Worm (Caenorhabditis elegans) whole organism, young adult: ENCODE measurements around the gene mrps-26.

ENCODE experiments used
- B0035.1 ChIP-seq: sonication (generic microtip); optimal IDR thresholded peaks from 2 replicates; lab custom pipeline; 2016; ENCODE audit warnings: missing genetic modification characterization, mild to moderate bottlenecking, missing compliant biosample characterization, missing genotype, missing genetic modification reagents
- B0336.3 ChIP-seq: fragments of 200-800 bp; sonication (Bioruptor generic); IDR thresholded peaks from 2 replicates; pipeline ENCODE4 v1.3.6; 2022; ENCODE audit warnings: missing genetic modification characterization, missing compliant biosample characterization
- C17E4.6 ChIP-seq: fragments of 200-800 bp; sonication (Bioruptor generic); IDR thresholded peaks from 2 replicates; pipeline ENCODE4 v1.3.6; 2022; ENCODE audit warnings: missing genetic modification reagents, missing genetic modification characterization, missing compliant biosample characterization
- F22D6.2 ChIP-seq: sonication (generic microtip); optimal IDR thresholded peaks from 2 replicates; lab custom pipeline; 2016; ENCODE audit warnings: mild to moderate bottlenecking, missing genetic modification characterization, missing compliant biosample characterization
- F37B4.10 ChIP-seq: fragments of 200-800 bp; sonication (Bioruptor generic); IDR thresholded peaks from 2 replicates; pipeline ENCODE4 v1.3.6; 2022; ENCODE audit warnings: missing genetic modification characterization, missing compliant biosample characterization
- Y79H2A.3 ChIP-seq: fragments of 200-800 bp; sonication (Bioruptor generic); conservative IDR thresholded peaks from 2 replicates; pipeline ENCODE4 v1.3.6; 2022; ENCODE audit warnings: missing genetic modification reagents, missing genetic modification characterization, missing compliant biosample characterization
- akir-1 ChIP-seq: fragments of 200-800 bp; sonication (Bioruptor generic); optimal IDR thresholded peaks from 2 replicates; lab custom pipeline; 2018; ENCODE audit warnings: mild to moderate bottlenecking, missing genetic modification characterization, moderate library complexity, missing compliant biosample characterization
- ama-1 ChIP-seq, 3 experiments: fragments of 150-350 bp in 1 of 3; sonication (generic microtip) in 2 of 3; optimal IDR thresholded peaks; 2 replicates each; lab custom pipeline; 2014 to 2018; ENCODE audit warnings: missing biosample characterization in 2 of 3, missing genetic modification characterization in 2 of 3, missing genetic modification reagents in 2 of 3
- attf-5 ChIP-seq: fragments of 200-800 bp; sonication (Bioruptor generic); optimal IDR thresholded peaks from 2 replicates; lab custom pipeline; 2018; ENCODE audit warnings: mild to moderate bottlenecking, missing genetic modification characterization, missing compliant biosample characterization
- bed-2 ChIP-seq: fragments of 200-800 bp; sonication (Bioruptor generic); IDR thresholded peaks from 2 replicates; pipeline ENCODE4 v1.3.6; 2022; ENCODE audit warnings: missing genetic modification reagents, missing genetic modification characterization, missing compliant biosample characterization
- ccch-3 ChIP-seq: fragments of 200-800 bp; sonication (Bioruptor generic); optimal IDR thresholded peaks from 2 replicates; lab custom pipeline; 2018; ENCODE audit warnings: mild to moderate bottlenecking, missing genetic modification characterization, missing compliant biosample characterization
- ceh-100 ChIP-seq: fragments of 200-800 bp; sonication (Bioruptor generic); IDR thresholded peaks from 2 replicates; pipeline ENCODE4 v1.3.6; 2022; ENCODE audit warnings: missing genetic modification reagents, missing genetic modification characterization, missing compliant biosample characterization
- ceh-27 ChIP-seq: fragments of 200-800 bp; sonication (Bioruptor generic); optimal IDR thresholded peaks from 2 replicates; lab custom pipeline; 2018; ENCODE audit warnings: mild to moderate bottlenecking, missing genetic modification characterization, moderate library complexity, missing compliant biosample characterization
- ceh-91 ChIP-seq: fragments of 200-800 bp; sonication (Bioruptor generic); IDR thresholded peaks from 2 replicates; pipeline ENCODE4 v1.3.6; 2022; ENCODE audit warnings: missing genetic modification reagents, missing genetic modification characterization, missing compliant biosample characterization
- chd-7 ChIP-seq: sonication (generic microtip); optimal IDR thresholded peaks from 2 replicates; lab custom pipeline; 2016; ENCODE audit warnings: mild to moderate bottlenecking, missing genetic modification characterization, moderate library complexity, missing compliant biosample characterization
- egl-44 ChIP-seq: fragments of 200-800 bp; sonication (Bioruptor generic); IDR thresholded peaks from 2 replicates; pipeline ENCODE4 v1.3.6; 2022; ENCODE audit warnings: missing genetic modification reagents, missing genetic modification characterization, missing compliant biosample characterization
- fkh-3 ChIP-seq: sonication (generic microtip); optimal IDR thresholded peaks from 2 replicates; lab custom pipeline; 2016; ENCODE audit warnings: mild to moderate bottlenecking, missing genetic modification characterization, missing compliant biosample characterization
- hlh-12 ChIP-seq: sonication (generic microtip); optimal IDR thresholded peaks from 2 replicates; lab custom pipeline; 2016; ENCODE audit warnings: missing genetic modification characterization, missing compliant biosample characterization
- hrde-1 ChIP-seq: sonication (generic microtip); optimal IDR thresholded peaks from 2 replicates; lab custom pipeline; 2016; ENCODE audit warnings: missing genetic modification characterization, mild to moderate bottlenecking, missing compliant biosample characterization, moderate library complexity, missing genotype, missing genetic modification reagents, borderline replicate concordance
- hsf-1 ChIP-seq: fragments of 200-800 bp; sonication (Bioruptor generic); IDR thresholded peaks from 2 replicates; pipeline ENCODE4 v1.3.6; 2022; ENCODE audit warnings: missing genetic modification reagents, missing genetic modification characterization, missing compliant biosample characterization
- let-526 ChIP-seq: fragments of 200-800 bp; sonication (Bioruptor generic); IDR thresholded peaks from 2 replicates; pipeline ENCODE4 v1.3.6; 2022; ENCODE audit warnings: missing genetic modification reagents, missing genetic modification characterization, missing compliant biosample characterization
- let-607 ChIP-seq, 2 experiments: fragments of 200-800 bp in 1 of 2; sonication (Bioruptor generic) in 1 of 2; sonication (generic microtip) in 1 of 2; optimal IDR thresholded peaks; 2 replicates each; lab custom pipeline; 2016 to 2018; ENCODE audit warnings: mild to moderate bottlenecking in 2 of 2, missing compliant biosample characterization in 2 of 2, missing genetic modification characterization in 2 of 2, moderate library complexity in 2 of 2, missing genotype in 1 of 2
- lin-26 ChIP-seq: fragments of 200-800 bp; sonication (Bioruptor generic); IDR thresholded peaks from 2 replicates; pipeline ENCODE4 v1.3.6; 2022; ENCODE audit warnings: missing genetic modification reagents, missing genetic modification characterization, missing compliant biosample characterization
- lin-35 ChIP-seq, 3 experiments: fragments of 150-350 bp in 2 of 3; sonication (generic microtip) in 1 of 3; optimal IDR thresholded peaks; 2 replicates each; lab custom pipeline; 2014 to 2018; ENCODE audit warnings: missing biosample characterization in 3 of 3, missing genetic modification characterization in 3 of 3, missing genetic modification reagents in 3 of 3
- lsy-27 ChIP-seq: sonication (generic microtip); optimal IDR thresholded peaks from 2 replicates; lab custom pipeline; 2017; ENCODE audit warnings: missing genetic modification characterization, mild to moderate bottlenecking, missing compliant biosample characterization, antibody characterized with exemption, missing genotype, borderline replicate concordance; ENCODE audit not compliant: insufficient read depth
- madf-8 ChIP-seq: fragments of 200-800 bp; sonication (Bioruptor generic); conservative IDR thresholded peaks from 2 replicates; pipeline ENCODE4 v1.3.6; 2022; ENCODE audit warnings: missing genetic modification reagents, missing genetic modification characterization, missing compliant biosample characterization
- mxl-1 ChIP-seq: sonication (generic microtip); optimal IDR thresholded peaks from 2 replicates; lab custom pipeline; 2016; ENCODE audit warnings: missing genetic modification characterization, missing compliant biosample characterization
- nfya-2 ChIP-seq: fragments of 200-800 bp; sonication (Bioruptor generic); IDR thresholded peaks from 2 replicates; pipeline ENCODE4 v1.3.6; 2022; ENCODE audit warnings: missing genetic modification reagents, missing genetic modification characterization, missing compliant biosample characterization
- nhr-27 ChIP-seq: fragments of 200-800 bp; sonication (Bioruptor generic); optimal IDR thresholded peaks from 2 replicates; lab custom pipeline; 2018; ENCODE audit warnings: mild to moderate bottlenecking, missing genetic modification characterization, moderate library complexity, missing compliant biosample characterization
- nhr-80 ChIP-seq: sonication (generic microtip); optimal IDR thresholded peaks from 2 replicates; lab custom pipeline; 2016; ENCODE audit warnings: missing genetic modification characterization, missing compliant biosample characterization
- nhr-90 ChIP-seq: sonication (generic microtip); optimal IDR thresholded peaks from 2 replicates; lab custom pipeline; 2016; ENCODE audit warnings: missing genotype, mild to moderate bottlenecking, missing genetic modification characterization, missing compliant biosample characterization
- pbrm-1 ChIP-seq: fragments of 200-800 bp; sonication (Bioruptor generic); IDR thresholded peaks from 2 replicates; pipeline ENCODE4 v1.3.6; 2022; ENCODE audit warnings: missing genetic modification reagents, missing genetic modification characterization, missing compliant biosample characterization
- sdz-38 ChIP-seq: sonication (generic microtip); optimal IDR thresholded peaks from 2 replicates; lab custom pipeline; 2016; ENCODE audit warnings: missing genotype, missing genetic modification characterization, missing compliant biosample characterization
- snpc-1.3 ChIP-seq: sonication (generic microtip); optimal IDR thresholded peaks from 2 replicates; lab custom pipeline; 2017; ENCODE audit warnings: missing genetic modification characterization, mild to moderate bottlenecking, missing compliant biosample characterization, antibody characterized with exemption, moderate library complexity, missing genotype, missing genetic modification reagents; ENCODE audit not compliant: insufficient read depth
- snpc-3.4 ChIP-seq: sonication (generic microtip); optimal IDR thresholded peaks from 2 replicates; lab custom pipeline; 2017; ENCODE audit warnings: missing genetic modification characterization, mild to moderate bottlenecking, missing compliant biosample characterization, antibody characterized with exemption, moderate library complexity, missing genotype, missing genetic modification reagents
- snpc-4 ChIP-seq, 5 experiments: fragments of 150-350 bp in 1 of 5; sonication (generic microtip) in 4 of 5; optimal IDR thresholded peaks; 2 replicates each; lab custom pipeline; 2014 to 2018; ENCODE audit warnings: missing genetic modification characterization in 5 of 5, missing biosample characterization in 3 of 5, antibody characterized with exemption in 2 of 5, mild to moderate bottlenecking in 2 of 5, missing compliant biosample characterization in 2 of 5, missing genotype in 2 of 5, moderate library complexity in 2 of 5, missing genetic modification reagents in 1 of 5
- ztf-18 ChIP-seq: sonication (generic microtip); optimal IDR thresholded peaks from 2 replicates; lab custom pipeline; 2016; ENCODE audit warnings: missing genotype, mild to moderate bottlenecking, missing genetic modification characterization, missing compliant biosample characterization
- ztf-28 ChIP-seq: fragments of 200-800 bp; sonication (Bioruptor generic); IDR thresholded peaks from 2 replicates; pipeline ENCODE4 v1.3.6; 2022; ENCODE audit warnings: missing genetic modification reagents, missing genetic modification characterization, missing compliant biosample characterization

The mrps-26 gene

DNA sequence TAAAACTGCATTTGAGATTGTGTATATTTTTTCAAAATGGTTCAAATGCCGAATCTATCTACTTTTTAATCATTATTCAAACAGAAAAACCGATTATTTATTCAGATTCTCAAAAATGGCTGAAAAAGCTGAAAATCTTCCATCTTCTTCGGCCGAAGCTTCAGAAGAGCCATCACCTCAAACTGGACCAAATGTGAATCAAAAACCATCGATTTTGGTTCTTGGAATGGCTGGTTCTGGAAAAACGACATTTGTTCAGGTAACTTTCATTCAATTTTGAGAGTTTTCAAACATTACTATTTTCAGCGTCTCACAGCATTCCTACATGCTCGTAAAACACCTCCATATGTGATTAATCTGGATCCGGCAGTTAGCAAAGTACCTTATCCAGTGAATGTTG is 24.5 kb downstream of the mrps-26 start, which contains the start of gene gop-2 (continued):
- TF ChIP-seq attf-5 (GFP tag; lab: Kevin White, UChicago) (no peak), chd-7 (tag; lab: Kevin White, UChicago) (no peak), nhr-90 (tag; lab: Kevin White, UChicago) (no peak)

DNA sequence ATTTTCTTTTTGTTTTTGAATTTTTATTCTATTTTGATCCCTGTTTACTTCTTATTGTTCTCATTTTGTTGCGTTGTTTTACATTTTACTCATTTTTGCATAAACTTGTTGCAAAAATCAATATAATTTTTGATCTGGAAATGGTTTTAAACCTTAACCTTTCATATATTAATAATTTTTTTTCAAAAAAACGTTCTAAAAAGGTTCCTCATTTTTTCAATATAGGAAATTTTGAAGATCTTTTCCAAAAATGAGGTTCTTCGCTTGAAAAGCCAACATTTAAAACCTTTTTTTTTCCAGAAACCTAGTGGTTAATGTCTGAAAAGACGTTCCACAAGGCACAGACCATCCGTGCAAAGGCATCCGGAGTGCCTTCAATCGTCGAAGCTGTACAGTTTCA is 26.0 kb downstream of the mrps-26 start, which contains the start of gene gop-3:
TSS of gene gop-3 (plus strand) at position 301 of the 400 bp plus-strand sequence.
- no peak for TF ChIP-seq hrde-1 (tag; lab: Kevin White, UChicago)
- no peak for TF ChIP-seq lin-26 (GFP tag; lab: Robert Waterston, UW)
- TF ChIP-seq bed-2 (GFP tag; lab: Robert Waterston, UW) = no peak
- TF ChIP-seq, all 124 proteins: peak for 0

DNA sequence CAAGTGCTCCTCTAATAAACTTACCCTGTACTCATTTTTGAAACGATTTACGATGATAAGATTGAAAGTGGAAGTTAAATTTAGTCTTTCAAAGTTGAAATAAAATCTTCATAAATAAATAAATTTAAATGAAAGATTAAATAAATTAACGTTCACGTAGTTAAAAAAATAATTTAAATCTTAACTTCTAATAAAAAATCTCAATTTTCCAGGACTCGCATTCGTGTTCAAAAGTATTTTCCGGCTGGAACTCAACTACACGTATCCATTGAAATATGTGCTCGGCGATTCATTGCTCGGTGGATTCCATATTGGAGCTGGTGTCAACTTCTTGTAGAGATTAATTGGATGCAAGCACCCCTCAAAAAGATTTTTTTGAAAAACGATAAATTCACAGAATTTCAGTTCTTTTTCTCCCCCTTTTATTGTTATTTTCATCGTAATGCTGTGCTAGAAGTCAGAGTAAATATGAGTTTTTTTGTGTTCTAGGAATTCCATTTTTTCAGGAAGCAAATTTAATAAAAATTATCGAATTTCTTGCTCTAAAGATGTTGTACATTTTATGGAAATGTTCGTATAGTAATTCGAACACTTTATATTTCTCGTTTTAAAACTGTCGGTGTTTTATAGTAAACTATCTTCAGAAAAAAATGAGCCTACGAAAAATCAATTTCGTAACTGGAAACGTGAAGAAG is 29.0 kb downstream of the mrps-26 start, which contains the start of the genes C34E10.9 and hap-1:
TSS of gene C34E10.9 (minus strand) at position 101 of the 695 bp plus-strand sequence.
TSS of gene hap-1 (plus strand) at position 645 of the 695 bp plus-strand sequence.
- TF ChIP-seq snpc-1.3 (tag; lab: Kevin White, UChicago) = no peak
- TF ChIP-seq nfya-2 (GFP tag; lab: Robert Waterston, UW) = no peak
- no peak for TF ChIP-seq egl-44 (GFP tag; lab: Robert Waterston, UW)
- TF ChIP-seq hlh-12 = no peak
- TF ChIP-seq Y79H2A.3 (GFP tag; lab: Robert Waterston, UW) = no peak
- TF ChIP-seq ceh-91 = no peak
- no peak for TF ChIP-seq hsf-1 (GFP tag; lab: Robert Waterston, UW)

DNA sequence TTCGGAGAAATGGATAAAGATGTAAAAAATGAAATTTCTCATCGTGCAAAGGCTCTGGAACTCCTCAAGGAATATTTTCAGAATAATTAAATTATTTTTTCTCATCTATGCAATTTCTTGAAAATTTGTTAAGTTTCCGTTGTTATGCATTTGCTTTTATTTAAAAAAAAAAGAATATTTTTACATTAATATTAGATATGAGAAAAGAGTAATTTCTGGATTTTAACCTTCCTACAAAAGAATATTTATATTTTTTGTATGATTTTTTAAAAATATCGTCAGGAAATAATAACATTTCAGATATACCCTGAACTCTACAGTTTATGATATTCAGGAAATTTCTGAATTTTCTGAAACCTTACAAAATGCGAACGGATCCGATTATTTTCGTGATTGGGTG is 30.4 kb downstream of the mrps-26 start, which contains the start of gene gro-1:
TSS of gene gro-1 (plus strand) at position 301 of the 400 bp plus-strand sequence.
- TF ChIP-seq sdz-38 (no peak), ztf-28 (no peak), ccch-3 (GFP tag; lab: Kevin White, UChicago) (no peak), lsy-27 (tag; lab: Kevin White, UChicago) (no peak), madf-8 (no peak), snpc-3.4 (no peak), ama-1 (optimal IDR thresholded peaks at IDR 0.05; lab: Kevin White, UChicago) (no peak), ama-1 (GFP tag; optimal IDR thresholded peaks at IDR 0.05; lab: Kevin White, UChicago) (no peak), let-607 (tag; optimal IDR thresholded peaks at IDR 0.05; lab: Kevin White, UChicago) (no peak), nhr-27 (tag; lab: Kevin White, UChicago) (no peak), ztf-18 (tag; lab: Kevin White, UChicago) (no peak), F22D6.2 (tag; lab: Kevin White, UChicago) (no peak)
- TF ChIP-seq, all 124 proteins: peak for 0

DNA sequence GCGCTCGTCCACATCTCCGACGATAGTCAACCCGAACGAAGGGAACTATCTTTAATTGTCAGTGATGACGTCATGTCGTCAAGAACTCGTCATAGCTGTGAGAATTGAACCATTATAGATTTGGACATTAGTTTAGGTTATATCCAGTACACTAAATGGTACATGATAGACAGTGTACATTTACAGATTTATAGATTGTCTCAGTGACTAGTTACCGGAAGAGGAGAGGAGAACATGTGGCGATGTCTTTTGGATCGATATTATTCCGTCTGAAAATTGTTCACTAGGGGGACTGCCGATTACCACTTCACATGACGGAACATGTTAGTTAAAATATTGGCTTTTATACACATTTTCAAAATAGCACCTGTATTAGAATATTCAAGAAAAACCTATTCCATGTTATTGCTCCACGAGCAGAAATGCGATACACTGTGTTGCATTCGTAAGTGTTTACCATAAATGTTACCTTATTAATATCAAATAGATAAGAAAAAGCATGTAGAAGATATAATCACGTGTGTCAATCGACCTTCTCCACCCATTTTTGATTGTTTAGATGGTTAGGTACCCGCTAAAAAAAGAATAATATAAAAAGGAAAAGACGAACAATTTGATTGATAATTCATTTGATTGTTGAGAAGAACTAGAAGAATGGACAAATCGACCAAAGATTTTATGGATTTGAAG is 33.0 kb downstream of the mrps-26 start, which contains the start of gene ZC395.5:
TSS of gene ZC395.5 (plus strand) at position 632 of the 690 bp plus-strand sequence.
- TF ChIP-seq C17E4.6 (no peak), mxl-1 (no peak), nhr-80 (tag; lab: Kevin White, UChicago) (peak; percentile 17), B0035.1 (tag; lab: Kevin White, UChicago) (no peak), akir-1 (GFP tag; lab: Kevin White, UChicago) (no peak), F37B4.10 (no peak), B0336.3 (GFP tag; lab: Robert Waterston, UW) (no peak), fkh-3 (tag; lab: Kevin White, UChicago) (no peak), ceh-100 (GFP tag; lab: Robert Waterston, UW) (no peak), let-526 (GFP tag; lab: Robert Waterston, UW) (no peak), pbrm-1 (GFP tag; lab: Robert Waterston, UW) (no peak), lin-35 (GFP tag; optimal IDR thresholded peaks at IDR 0.05; lab: Kevin White, UChicago) (peak in 1 of 3 experiments; percentile 31), ceh-27 (GFP tag; lab: Kevin White, UChicago) (peak; percentile 17), nfya-2 (GFP tag; lab: Robert Waterston, UW) (no peak), snpc-4 (GFP tag; optimal IDR thresholded peaks at IDR 0.05; lab: Kevin White, UChicago) (no peak), snpc-4 (tag; optimal IDR thresholded peaks at IDR 0.05; lab: Kevin White, UChicago) (no peak)
